Fruit fly (Drosophila melanogaster): ENCODE data around the gene CG8036.

Gene CG8036

DNA sequence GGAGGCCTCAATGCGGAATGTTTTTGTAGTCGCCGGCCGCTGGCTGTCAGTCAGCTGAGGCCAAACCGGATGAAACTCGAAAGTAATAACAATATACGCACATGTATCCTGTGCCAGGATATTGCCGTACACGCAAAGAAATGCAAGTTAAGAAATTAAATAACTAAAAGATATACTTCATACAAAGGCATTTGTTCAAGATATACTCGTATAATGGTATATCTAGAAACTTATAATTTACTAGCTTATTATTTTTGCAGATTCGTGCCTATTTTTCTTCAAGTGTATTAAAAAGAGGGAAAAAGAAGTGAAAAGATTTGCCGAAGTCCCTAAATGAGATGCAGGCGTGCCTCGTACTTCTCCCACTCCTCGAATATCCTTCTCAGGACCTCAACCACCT lies 15.6 kb downstream of the CG8036 start (continued):
- no peak for TF ChIP-seq Deaf1 (tag; optimal IDR thresholded peaks at IDR 0.05)
- TF ChIP-seq nau (GFP tag; optimal IDR thresholded peaks at IDR 0.05), result no peak
- TF ChIP-seq emc (GFP tag; optimal IDR thresholded peaks at IDR 0.05), result no peak
- TF ChIP-seq Dfd (GFP tag; optimal IDR thresholded peaks at IDR 0.05), result no peak
- TF ChIP-seq kay (GFP tag; optimal IDR thresholded peaks at IDR 0.05), result no peak
- TF ChIP-seq CG8478 (optimal IDR thresholded peaks at IDR 0.05), result no peak
- no peak for TF ChIP-seq mirr (GFP tag; optimal IDR thresholded peaks at IDR 0.05)
- peak; percentile 4 for TF ChIP-seq CG13775 (GFP tag; optimal IDR thresholded peaks at IDR 0.05)
- peak; percentile 35 for TF ChIP-seq CG8924 (tag; optimal IDR thresholded peaks at IDR 0.05)
- no peak for TF ChIP-seq ap (GFP tag; IDR thresholded peaks at IDR 0.05)
- TF ChIP-seq CG11696 (GFP tag; IDR thresholded peaks at IDR 0.05), result no peak
- no peak for TF ChIP-seq Ssrp (tag; optimal IDR thresholded peaks at IDR 0.05)
- no peak for TF ChIP-seq ara (GFP tag; IDR thresholded peaks at IDR 0.05)
- TF ChIP-seq CG34224 (GFP tag; IDR thresholded peaks at IDR 0.05; ENCODE audit: partially characterized antibody), result no peak
- TF ChIP-seq CG32772 (GFP tag; IDR thresholded peaks at IDR 0.05), result no peak
- TF ChIP-seq ato (GFP tag; IDR thresholded peaks at IDR 0.05; ENCODE audit: partially characterized antibody), result no peak
- no peak for TF ChIP-seq CG13624 (GFP tag; optimal IDR thresholded peaks at IDR 0.05)
- TF ChIP-seq CG3726 (GFP tag; IDR thresholded peaks at IDR 0.05), result no peak
- no peak for TF ChIP-seq CG11247 (GFP tag; IDR thresholded peaks at IDR 0.05)
- no peak for TF ChIP-seq jing (GFP tag; optimal IDR thresholded peaks at IDR 0.05)
- TF ChIP-seq slp2 (GFP tag; optimal IDR thresholded peaks at IDR 0.05), result no peak
- TF ChIP-seq ac (GFP tag; optimal IDR thresholded peaks at IDR 0.05), result peak; percentile 27
- TF ChIP-seq Side (GFP tag; optimal IDR thresholded peaks at IDR 0.05), result no peak
- no peak for TF ChIP-seq schlank (tag; optimal IDR thresholded peaks at IDR 0.05)
- no peak for TF ChIP-seq exex (tag; optimal IDR thresholded peaks at IDR 0.05)
- no peak for TF ChIP-seq NFAT (GFP tag; IDR thresholded peaks at IDR 0.05)
- no peak for TF ChIP-seq CG12071 (GFP tag; optimal IDR thresholded peaks at IDR 0.05)
- no peak for TF ChIP-seq Ets65A (GFP tag)
- TF ChIP-seq CG13123 (GFP tag; optimal IDR thresholded peaks at IDR 0.05), result no peak
- TF ChIP-seq CG4820 (GFP tag; optimal IDR thresholded peaks at IDR 0.05), result no peak
- no peak for TF ChIP-seq ftz-f1 (GFP tag; optimal IDR thresholded peaks at IDR 0.05)
- TF ChIP-seq CG3407 (GFP tag; optimal IDR thresholded peaks at IDR 0.05), result no peak
- TF ChIP-seq TFAM (GFP tag; optimal IDR thresholded peaks at IDR 0.05), result no peak
- TF ChIP-seq CG7372 (GFP tag; IDR thresholded peaks at IDR 0.05), result no peak
- no peak for TF ChIP-seq H15 (GFP tag; IDR thresholded peaks at IDR 0.05)
- TF ChIP-seq CG4730 (GFP tag; IDR thresholded peaks at IDR 0.05), result no peak
- no peak for TF ChIP-seq ranshi (GFP tag; IDR thresholded peaks at IDR 0.05)
- TF ChIP-seq CG6683 (GFP tag; optimal IDR thresholded peaks at IDR 0.05), result no peak
- TF ChIP-seq fd64A (GFP tag; optimal IDR thresholded peaks at IDR 0.05), result no peak
- no peak for TF ChIP-seq CG33557 (GFP tag; optimal IDR thresholded peaks at IDR 0.05)
- TF ChIP-seq CG31224 (GFP tag; IDR thresholded peaks at IDR 0.05), result no peak
- no peak for TF ChIP-seq gro (GFP tag; optimal IDR thresholded peaks at IDR 0.05)
- no peak for TF ChIP-seq NC2β (GFP tag; optimal IDR thresholded peaks at IDR 0.05)
- no peak for TF ChIP-seq ems (GFP tag; optimal IDR thresholded peaks at IDR 0.05)
- TF ChIP-seq Stat92E (GFP tag; optimal IDR thresholded peaks at IDR 0.05), result no peak
- TF ChIP-seq lola (GFP tag; optimal IDR thresholded peaks at IDR 0.05), result peak in 1 of 3 experiments; percentile 56
- TF ChIP-seq NfI (GFP tag; optimal IDR thresholded peaks at IDR 0.05), result no peak
- no peak for TF ChIP-seq Optix (GFP tag; IDR thresholded peaks at IDR 0.05)
- TF ChIP-seq cad (GFP tag; optimal IDR thresholded peaks at IDR 0.05), result no peak
- TF ChIP-seq CG2116 (GFP tag; optimal IDR thresholded peaks at IDR 0.05), result no peak
- TF ChIP-seq sd (tag; optimal IDR thresholded peaks at IDR 0.05), result no peak
- TF ChIP-seq Sry-δ (GFP tag; optimal IDR thresholded peaks at IDR 0.05), result no peak
- TF ChIP-seq ham (GFP tag; IDR thresholded peaks at IDR 0.05), result no peak

Measured in whole organism, embryonic.